ENCODE assay signal across 2 worm cellular contexts in genomic region chrIII:10064140-10064539, ce11.
TF ChIP-seq lines count a peak whose summit lies in the region.

Gene ekl-6 (plus strand): TSS chrIII:10064404.

TF ChIP-seq in whole organism, L1 larva, 84 proteins besides CTCF, POLR2A, EP300 and RAD21 (continued from another document):
- peak; percentile 47 for TF ChIP-seq mep-1 (tag; optimal IDR thresholded peaks at IDR 0.05; lab: Kevin White, UChicago)
- TF ChIP-seq fkh-10 (GFP tag; optimal IDR thresholded peaks at IDR 0.05; lab: Kevin White, UChicago): no peak
- TF ChIP-seq skn-1 (tag; optimal IDR thresholded peaks at IDR 0.05; lab: Kevin White, UChicago): peak; percentile 13
- no peak for TF ChIP-seq ceh-88 (GFP tag; IDR thresholded peaks at IDR 0.05; lab: Robert Waterston, UW)
- TF ChIP-seq lin-14 (GFP tag; optimal IDR thresholded peaks at IDR 0.05; lab: Kevin White, UChicago): no peak
- TF ChIP-seq nhr-85 (tag; lab: Kevin White, UChicago): peak; percentile 92
- TF ChIP-seq alr-1 (tag; optimal IDR thresholded peaks at IDR 0.05; lab: Kevin White, UChicago; ENCODE audit: borderline replicate concordance): no peak
- TF ChIP-seq isw-1 (GFP tag; IDR thresholded peaks at IDR 0.05; lab: Robert Waterston, UW): peak; percentile 23
- peak; percentile 40 for TF ChIP-seq fkh-8 (tag; optimal IDR thresholded peaks at IDR 0.05; lab: Kevin White, UChicago)
- no peak for TF ChIP-seq elt-3 (tag; optimal IDR thresholded peaks at IDR 0.05; lab: Kevin White, UChicago)
- peak; percentile 22 to 56 (median 55) for TF ChIP-seq dpl-1 (GFP tag; optimal IDR thresholded peaks at IDR 0.05; lab: Kevin White, UChicago)
- no peak for TF ChIP-seq fos-1 (tag; optimal IDR thresholded peaks at IDR 0.05; lab: Kevin White, UChicago)
- TF ChIP-seq zag-1 (tag; optimal IDR thresholded peaks at IDR 0.05; lab: Kevin White, UChicago): no peak
- peak; percentile 36 for TF ChIP-seq sup-37 (GFP tag; optimal IDR thresholded peaks at IDR 0.05; lab: Kevin White, UChicago)
- TF ChIP-seq nhr-237 (tag; optimal IDR thresholded peaks at IDR 0.05; lab: Kevin White, UChicago): no peak
- TF ChIP-seq mef-2 (tag; optimal IDR thresholded peaks at IDR 0.05; lab: Kevin White, UChicago): no peak
- TF ChIP-seq nhr-71 (tag; optimal IDR thresholded peaks at IDR 0.05; lab: Kevin White, UChicago): no peak
- TF ChIP-seq swsn-7 (tag; optimal IDR thresholded peaks at IDR 0.05; lab: Kevin White, UChicago): peak; percentile 69
- TF ChIP-seq elt-2 (tag; optimal IDR thresholded peaks at IDR 0.05; lab: Kevin White, UChicago): peak; percentile 37
- no peak for TF ChIP-seq hlh-17 (GFP tag; optimal IDR thresholded peaks at IDR 0.05; lab: Kevin White, UChicago; ENCODE audit: borderline replicate concordance)
- no peak for TF ChIP-seq aha-1 (tag; optimal IDR thresholded peaks at IDR 0.05; lab: Kevin White, UChicago)
- peak; percentile 92 for TF ChIP-seq lir-3 (tag; optimal IDR thresholded peaks at IDR 0.05; lab: Kevin White, UChicago; ENCODE audit: poor library complexity)
- peak; percentile 60 for TF ChIP-seq unc-86 (tag; optimal IDR thresholded peaks at IDR 0.05; lab: Kevin White, UChicago)
- TF ChIP-seq nhr-84 (tag; optimal IDR thresholded peaks at IDR 0.05; lab: Kevin White, UChicago): no peak
- no peak for TF ChIP-seq nhr-11 (tag; optimal IDR thresholded peaks at IDR 0.05; lab: Kevin White, UChicago)
- TF ChIP-seq grh-1 (GFP tag; IDR thresholded peaks at IDR 0.05; lab: Robert Waterston, UW): 0 out of 2 replicates have a peak, but pooled peaks have one; percentile 44
- no peak; the same call in 1 of the 2 replicates for TF ChIP-seq nhr-19 (GFP tag; conservative IDR thresholded peaks at IDR 0.05; lab: Robert Waterston, UW)
- peak; percentile 82 for TF ChIP-seq sox-4 (tag; optimal IDR thresholded peaks at IDR 0.05; lab: Kevin White, UChicago)
- TF ChIP-seq rnt-1 (tag; optimal IDR thresholded peaks at IDR 0.05; lab: Kevin White, UChicago): peak; percentile 97
- no peak for TF ChIP-seq vab-15 (tag; optimal IDR thresholded peaks at IDR 0.05; lab: Kevin White, UChicago)
- TF ChIP-seq xbp-1 (tag; optimal IDR thresholded peaks at IDR 0.05; lab: Kevin White, UChicago): peak; percentile 76
- peak; percentile 21 for TF ChIP-seq nhr-77 (tag; optimal IDR thresholded peaks at IDR 0.05; lab: Kevin White, UChicago)
- TF ChIP-seq F16B12.6 (tag; optimal IDR thresholded peaks at IDR 0.05; lab: Kevin White, UChicago): peak; percentile 14
- no peak for TF ChIP-seq pag-3 (tag; optimal IDR thresholded peaks at IDR 0.05; lab: Kevin White, UChicago; ENCODE audit: borderline replicate concordance, insufficient read depth)
- no peak for TF ChIP-seq ets-5 (GFP tag; IDR thresholded peaks at IDR 0.05; lab: Robert Waterston, UW)
- peak; percentile 81 for TF ChIP-seq C04F5.9 (tag; optimal IDR thresholded peaks at IDR 0.05; lab: Kevin White, UChicago)
- no peak for TF ChIP-seq lin-15B (tag; optimal IDR thresholded peaks at IDR 0.05; lab: Kevin White, UChicago)
- TF ChIP-seq mdl-1 (tag; optimal IDR thresholded peaks at IDR 0.05; lab: Kevin White, UChicago): no peak
- no peak for TF ChIP-seq jun-1 (tag; optimal IDR thresholded peaks at IDR 0.05; lab: Kevin White, UChicago)
- no peak for TF ChIP-seq blmp-1 (tag; optimal IDR thresholded peaks at IDR 0.05; lab: Kevin White, UChicago)
- no peak for TF ChIP-seq pqm-1 (tag; optimal IDR thresholded peaks at IDR 0.05; lab: Kevin White, UChicago)
- TF ChIP-seq aly-2 (tag; optimal IDR thresholded peaks at IDR 0.05; lab: Kevin White, UChicago): no peak
- no peak for TF ChIP-seq sptf-1 (tag; optimal IDR thresholded peaks at IDR 0.05; lab: Kevin White, UChicago)
- peak; percentile 32 for TF ChIP-seq snpc-4 (tag; optimal IDR thresholded peaks at IDR 0.05; lab: Kevin White, UChicago)
- peak; percentile 54; the same call in 1 of the 2 replicates for TF ChIP-seq unc-98 (GFP tag; IDR thresholded peaks at IDR 0.05; lab: Robert Waterston, UW)
- peak in 2 of 3 experiments; percentile 26 to 39 for TF ChIP-seq ceh-82 (tag; optimal IDR thresholded peaks at IDR 0.05; lab: Kevin White, UChicago)
- TF ChIP-seq dsc-1 (tag; optimal IDR thresholded peaks at IDR 0.05; lab: Kevin White, UChicago): peak; percentile 79
- TF ChIP-seq hlh-4 (tag; optimal IDR thresholded peaks at IDR 0.05; lab: Kevin White, UChicago): no peak
- peak; percentile 1 for TF ChIP-seq C16A3.4 (tag; optimal IDR thresholded peaks at IDR 0.05; lab: Kevin White, UChicago)
- TF ChIP-seq tlp-1 (tag; optimal IDR thresholded peaks at IDR 0.05; lab: Kevin White, UChicago): no peak
- TF ChIP-seq ztf-11 (tag; optimal IDR thresholded peaks at IDR 0.05; lab: Kevin White, UChicago): peak in 1 of 2 experiments; percentile 89
- TF ChIP-seq unc-62 (GFP tag; optimal IDR thresholded peaks at IDR 0.05; lab: Kevin White, UChicago): no peak
- TF ChIP-seq zip-4 (GFP tag; optimal IDR thresholded peaks at IDR 0.05; lab: Kevin White, UChicago): no peak
- TF ChIP-seq ceh-63 (GFP tag; optimal IDR thresholded peaks at IDR 0.05; lab: Kevin White, UChicago): no peak
- no peak for TF ChIP-seq mab-9 (GFP tag; IDR thresholded peaks at IDR 0.05; lab: Robert Waterston, UW)
- TF ChIP-seq snu-23 (GFP tag; optimal IDR thresholded peaks at IDR 0.05; lab: Kevin White, UChicago): no peak
- TF ChIP-seq efl-1 (optimal IDR thresholded peaks at IDR 0.05; lab: Kevin White, UChicago): peak; percentile 44 to 67
- TF ChIP-seq efl-1 (GFP tag; optimal IDR thresholded peaks at IDR 0.05 in 1 of 2; lab: Kevin White, UChicago): peak; percentile 56 to 93
- peak in 1 of 2 experiments; percentile 71 for TF ChIP-seq lsy-2 (tag; optimal IDR thresholded peaks at IDR 0.05; lab: Kevin White, UChicago)
- TF ChIP-seq nhr-47 (tag; optimal IDR thresholded peaks at IDR 0.05; lab: Kevin White, UChicago): peak; percentile 80
- TF ChIP-seq lin-35 (GFP tag; optimal IDR thresholded peaks at IDR 0.05; lab: Kevin White, UChicago): peak; percentile 39 to 41
- TF ChIP-seq nhr-28 (tag; optimal IDR thresholded peaks at IDR 0.05; lab: Kevin White, UChicago): no peak
- no peak for TF ChIP-seq efl-3 (GFP tag; optimal IDR thresholded peaks at IDR 0.05; lab: Kevin White, UChicago)
- TF ChIP-seq ama-1 (optimal IDR thresholded peaks at IDR 0.05; lab: Kevin White, UChicago): no peak
- TF ChIP-seq C34B4.2 (tag; optimal IDR thresholded peaks at IDR 0.05; lab: Kevin White, UChicago): no peak
- peak; percentile 75 for TF ChIP-seq nhr-20 (tag; optimal IDR thresholded peaks at IDR 0.05; lab: Kevin White, UChicago)
- peak; percentile 77 for TF ChIP-seq pax-3 (tag; optimal IDR thresholded peaks at IDR 0.05; lab: Kevin White, UChicago)

TF ChIP-seq in whole organism, young adult, 124 proteins besides CTCF, POLR2A, EP300 and RAD21 (continued from another document):
- TF ChIP-seq ztf-3 (GFP tag; optimal IDR thresholded peaks at IDR 0.05; lab: Kevin White, UChicago) (no peak), dpl-1 (GFP tag; optimal IDR thresholded peaks at IDR 0.05; lab: Kevin White, UChicago) (no peak), aptf-2 (GFP tag; conservative IDR thresholded peaks at IDR 0.05; lab: Robert Waterston, UW) (0 out of 2 replicates have a peak, but pooled peaks have one; percentile 9), gei-17 (GFP tag; optimal IDR thresholded peaks at IDR 0.05; lab: Kevin White, UChicago) (no peak), ekl-4 (GFP tag; IDR thresholded peaks at IDR 0.05; lab: Robert Waterston, UW) (no peak), mxl-1 (tag; optimal IDR thresholded peaks at IDR 0.05; lab: Kevin White, UChicago) (no peak), nhr-179 (tag; optimal IDR thresholded peaks at IDR 0.05; lab: Kevin White, UChicago) (no peak), F49E8.2 (tag; optimal IDR thresholded peaks at IDR 0.05; lab: Kevin White, UChicago; ENCODE audit: insufficient read depth) (no peak), F55B11.4 (tag; optimal IDR thresholded peaks at IDR 0.05; lab: Kevin White, UChicago; ENCODE audit: borderline replicate concordance, insufficient read depth) (no peak), hsf-1 (GFP tag; IDR thresholded peaks at IDR 0.05; lab: Robert Waterston, UW) (no peak), bed-2 (GFP tag; IDR thresholded peaks at IDR 0.05; lab: Robert Waterston, UW) (0 out of 2 replicates have a peak, but pooled peaks have one; percentile 29), Y56A3A.18 (GFP tag; IDR thresholded peaks at IDR 0.05; lab: Robert Waterston, UW) (no peak), nhr-27 (tag; optimal IDR thresholded peaks at IDR 0.05; lab: Kevin White, UChicago) (no peak), madf-6 (GFP tag; IDR thresholded peaks at IDR 0.05; lab: Robert Waterston, UW) (peak; percentile 53; the same call in 1 of the 2 replicates), pha-4 (tag; optimal IDR thresholded peaks at IDR 0.05; lab: Kevin White, UChicago) (no peak), hmg-20 (GFP tag; IDR thresholded peaks at IDR 0.05; lab: Robert Waterston, UW) (no peak), dpff-1 (tag; optimal IDR thresholded peaks at IDR 0.05; lab: Kevin White, UChicago) (no peak), K11D2.4 (GFP tag; IDR thresholded peaks at IDR 0.05; lab: Robert Waterston, UW) (no peak), ztf-22 (GFP tag; optimal IDR thresholded peaks at IDR 0.05; lab: Kevin White, UChicago) (no peak), Y95B8A.8 (GFP tag; IDR thresholded peaks at IDR 0.05; lab: Robert Waterston, UW) (no peak), snpc-1.1 (tag; optimal IDR thresholded peaks at IDR 0.05; lab: Kevin White, UChicago; ENCODE audit: insufficient read depth) (no peak), aptf-3 (GFP tag; IDR thresholded peaks at IDR 0.05; lab: Robert Waterston, UW) (no peak), mes-4 (tag; optimal IDR thresholded peaks at IDR 0.05; lab: Kevin White, UChicago) (no peak), T07F8.4 (tag; optimal IDR thresholded peaks at IDR 0.05; lab: Kevin White, UChicago) (no peak), ceh-27 (GFP tag; optimal IDR thresholded peaks at IDR 0.05; lab: Kevin White, UChicago) (peak; percentile 67), dox-1 (GFP tag; IDR thresholded peaks at IDR 0.05; lab: Robert Waterston, UW) (no peak; the same call in 1 of the 2 replicates), zfh-2 (GFP tag; conservative IDR thresholded peaks at IDR 0.05; lab: Robert Waterston, UW) (no peak), T26A5.8 (tag; optimal IDR thresholded peaks at IDR 0.05; lab: Kevin White, UChicago) (no peak), nhr-120 (GFP tag; IDR thresholded peaks at IDR 0.05; lab: Robert Waterston, UW) (no peak), ceh-40 (GFP tag; IDR thresholded peaks at IDR 0.05; lab: Robert Waterston, UW) (no peak), rec-8 (tag; optimal IDR thresholded peaks at IDR 0.05; lab: Kevin White, UChicago) (peak in 1 of 2 experiments; percentile 58), snpc-3.4 (tag; optimal IDR thresholded peaks at IDR 0.05; lab: Kevin White, UChicago) (no peak), rcor-1 (GFP tag; IDR thresholded peaks at IDR 0.05; lab: Robert Waterston, UW) (no peak), Y53F4B.3 (GFP tag; IDR thresholded peaks at IDR 0.05; lab: Robert Waterston, UW) (no peak), efl-1 (GFP tag; optimal IDR thresholded peaks at IDR 0.05; lab: Kevin White, UChicago) (no peak), zim-3 (tag; optimal IDR thresholded peaks at IDR 0.05; lab: Kevin White, UChicago) (no peak), attf-5 (GFP tag; optimal IDR thresholded peaks at IDR 0.05; lab: Kevin White, UChicago) (peak; percentile 44), let-607 (tag; optimal IDR thresholded peaks at IDR 0.05; lab: Kevin White, UChicago) (peak in 1 of 2 experiments; percentile 41), F23B12.7 (tag; optimal IDR thresholded peaks at IDR 0.05; lab: Kevin White, UChicago; ENCODE audit: insufficient read depth) (no peak), tbp1 (GFP tag; optimal IDR thresholded peaks at IDR 0.05; lab: Kevin White, UChicago) (no peak), B0019.2 (GFP tag; conservative IDR thresholded peaks at IDR 0.05; lab: Robert Waterston, UW) (0 out of 2 replicates have a peak, but pooled peaks have one; percentile 23), lsy-27 (tag; optimal IDR thresholded peaks at IDR 0.05; lab: Kevin White, UChicago; ENCODE audit: borderline replicate concordance, insufficient read depth) (no peak), akir-1 (GFP tag; optimal IDR thresholded peaks at IDR 0.05; lab: Kevin White, UChicago) (no peak), repo-1 (tag; optimal IDR thresholded peaks at IDR 0.05; lab: Kevin White, UChicago) (no peak), him-1 (tag; optimal IDR thresholded peaks at IDR 0.05; lab: Kevin White, UChicago) (no peak), cebp-2 (GFP tag; IDR thresholded peaks at IDR 0.05; lab: Robert Waterston, UW) (no peak), egl-18 (GFP tag; IDR thresholded peaks at IDR 0.05; lab: Robert Waterston, UW) (no peak), Y67H2A.10 (GFP tag; conservative IDR thresholded peaks at IDR 0.05; lab: Robert Waterston, UW) (no peak), F39B2.1 (GFP tag; IDR thresholded peaks at IDR 0.05; lab: Robert Waterston, UW) (no peak), F52B5.7 (tag; optimal IDR thresholded peaks at IDR 0.05; lab: Kevin White, UChicago) (no peak), sptf-2 (GFP tag; optimal IDR thresholded peaks at IDR 0.05; lab: Kevin White, UChicago) (no peak), F22D6.2 (tag; optimal IDR thresholded peaks at IDR 0.05; lab: Kevin White, UChicago) (no peak), ceh-100 (GFP tag; IDR thresholded peaks at IDR 0.05; lab: Robert Waterston, UW) (no peak), chd-7 (tag; optimal IDR thresholded peaks at IDR 0.05; lab: Kevin White, UChicago) (no peak), die-1 (tag; optimal IDR thresholded peaks at IDR 0.05; lab: Kevin White, UChicago) (no peak), ceh-58 (GFP tag; IDR thresholded peaks at IDR 0.05; lab: Robert Waterston, UW) (no peak), F57A8.1 (GFP tag; optimal IDR thresholded peaks at IDR 0.05; lab: Kevin White, UChicago) (no peak), hmg-1.2 (GFP tag; IDR thresholded peaks at IDR 0.05; lab: Robert Waterston, UW) (no peak), madf-3 (GFP tag; IDR thresholded peaks at IDR 0.05; lab: Robert Waterston, UW) (no peak), nhr-90 (tag; optimal IDR thresholded peaks at IDR 0.05; lab: Kevin White, UChicago) (no peak), fkh-3 (tag; optimal IDR thresholded peaks at IDR 0.05; lab: Kevin White, UChicago) (no peak), tbx-9 (tag; optimal IDR thresholded peaks at IDR 0.05; lab: Kevin White, UChicago; ENCODE audit: borderline replicate concordance) (no peak), cebp-1 (GFP tag; IDR thresholded peaks at IDR 0.05; lab: Robert Waterston, UW) (no peak), cebp-1 (tag; optimal IDR thresholded peaks at IDR 0.05; lab: Kevin White, UChicago) (no peak), ztf-6 (GFP tag; IDR thresholded peaks at IDR 0.05; lab: Robert Waterston, UW) (0 out of 2 replicates have a peak, but pooled peaks have one; percentile 6), lsl-1 (GFP tag; optimal IDR thresholded peaks at IDR 0.05; lab: Kevin White, UChicago) (peak; percentile 4), unc-130 (GFP tag; optimal IDR thresholded peaks at IDR 0.05; lab: Kevin White, UChicago) (peak; percentile 79), sdz-38 (tag; optimal IDR thresholded peaks at IDR 0.05; lab: Kevin White, UChicago) (no peak), egrh-3 (GFP tag; IDR thresholded peaks at IDR 0.05; lab: Robert Waterston, UW) (no peak), pbrm-1 (GFP tag; IDR thresholded peaks at IDR 0.05; lab: Robert Waterston, UW) (no peak), ztf-25 (GFP tag; IDR thresholded peaks at IDR 0.05; lab: Robert Waterston, UW) (no peak)
